Worm (Caenorhabditis elegans): Measurements from ENCODE around the gene F36F12.1.

- TF ChIP-seq scrt-1 (GFP tag; IDR thresholded peaks at IDR 0.05) (no peak), hmg-4 (GFP tag; optimal IDR thresholded peaks at IDR 0.05) (no peak), hmbx-1 (tag; optimal IDR thresholded peaks at IDR 0.05) (no peak), ama-1 (optimal IDR thresholded peaks at IDR 0.05) (no peak), B0310.2 (tag; optimal IDR thresholded peaks at IDR 0.05) (no peak), ceh-13 (GFP tag; optimal IDR thresholded peaks at IDR 0.05) (no peak), pes-1 (GFP tag; IDR thresholded peaks at IDR 0.05) (no peak), tbx-37 (GFP tag; conservative IDR thresholded peaks at IDR 0.05) (no peak), flt-1 (GFP tag; IDR thresholded peaks at IDR 0.05) (no peak)
These were observed 7.8 kb downstream of the F36F12.1 start, which contains the start of gene F36F12.2 for ce11 chrV:2095204-2095603.

All from whole organism, early embryonic.